Worm (Caenorhabditis elegans) whole organism, L4 larva: ENCODE results near the gene cest-8.

Source experiments
- D1046.2 ChIP-seq: fragments of 200-800 bp; sonication (Bioruptor generic); IDR thresholded peaks from 2 replicates; pipeline ENCODE4 v1.3.6; 2022; ENCODE audit warnings: missing genetic modification characterization, missing compliant biosample characterization
- F44E2.7 ChIP-seq: fragments of 200-800 bp; sonication (Bioruptor generic); IDR thresholded peaks from 2 replicates; pipeline ENCODE4 v2.1.2; 2022; ENCODE audit warnings: missing genetic modification characterization, missing compliant biosample characterization
- R02D3.7 ChIP-seq: fragments of 150-350 bp; sonication (generic microtip); optimal IDR thresholded peaks from 3 replicates; lab custom pipeline; 2014; ENCODE audit warnings: missing biosample characterization, missing genetic modification characterization
- ZK337.2 ChIP-seq: fragments of 200-800 bp; sonication (Bioruptor generic); IDR thresholded peaks from 2 replicates; pipeline ENCODE4 v1.3.6; 2022; ENCODE audit warnings: missing genetic modification reagents, missing genetic modification characterization, missing compliant biosample characterization
- ZK546.5 ChIP-seq, 2 experiments: sonication (generic microtip); optimal IDR thresholded peaks; 2 replicates each; lab custom pipeline; 2017; ENCODE audit warnings: missing biosample characterization in 2 of 2, missing genetic modification characterization in 2 of 2
- ama-1 ChIP-seq: fragments of 150-350 bp; optimal IDR thresholded peaks from 2 replicates; lab custom pipeline; 2014; ENCODE audit warnings: inconsistent platforms, mixed read lengths
- ceh-20 ChIP-seq: fragments of 200-800 bp; sonication (Bioruptor generic); IDR thresholded peaks from 2 replicates; pipeline ENCODE4 v1.3.6; 2022; ENCODE audit warnings: missing genetic modification reagents, missing genetic modification characterization, missing compliant biosample characterization
- ceh-32 ChIP-seq: sonication (generic microtip); optimal IDR thresholded peaks from 2 replicates; lab custom pipeline; 2016; ENCODE audit warnings: mild to moderate bottlenecking, missing genetic modification characterization, missing compliant biosample characterization; ENCODE audit not compliant: poor library complexity
- ceh-62 ChIP-seq: sonication (generic microtip); optimal IDR thresholded peaks from 2 replicates; lab custom pipeline; 2017; ENCODE audit warnings: missing biosample characterization, missing genetic modification characterization
- ceh-82 ChIP-seq: sonication (generic microtip); optimal IDR thresholded peaks from 2 replicates; lab custom pipeline; 2017; ENCODE audit warnings: missing biosample characterization, missing genetic modification characterization
- ces-1 ChIP-seq: fragments of 150-350 bp; sonication (generic microtip); optimal IDR thresholded peaks from 4 replicates; lab custom pipeline; 2014; ENCODE audit warnings: missing biosample characterization, missing genetic modification reagents, missing genetic modification characterization
- cey-2 ChIP-seq: sonication (generic microtip); optimal IDR thresholded peaks from 3 replicates; lab custom pipeline; 2017; ENCODE audit warnings: missing genetic modification characterization, mild to moderate bottlenecking, missing compliant biosample characterization, antibody characterized with exemption, borderline replicate concordance; ENCODE audit not compliant: insufficient read depth
- ctbp-1 ChIP-seq: fragments of 200-800 bp; sonication (Bioruptor generic); IDR thresholded peaks from 2 replicates; pipeline ENCODE4 v1.3.6; 2022; ENCODE audit warnings: missing genetic modification reagents, missing genetic modification characterization, missing compliant biosample characterization
- daf-16 ChIP-seq, 3 experiments: sonication (generic microtip); optimal IDR thresholded peaks; 2 replicates each; lab custom pipeline; 2016 to 2017; ENCODE audit warnings: missing genetic modification characterization in 3 of 3, missing genetic modification reagents in 3 of 3, mild to moderate bottlenecking in 2 of 3, missing compliant biosample characterization in 2 of 3, missing biosample characterization in 1 of 3, moderate library complexity in 1 of 3
- dmd-8 ChIP-seq: fragments of 200-800 bp; sonication (Bioruptor generic); IDR thresholded peaks from 2 replicates; pipeline ENCODE4 v1.3.6; 2022; ENCODE audit warnings: missing genetic modification characterization, missing compliant biosample characterization
- egl-27 ChIP-seq: sonication (generic microtip); optimal IDR thresholded peaks from 3 replicates; lab custom pipeline; 2017; ENCODE audit warnings: missing biosample characterization, missing genetic modification reagents, missing genetic modification characterization
- egl-43 ChIP-seq: fragments of 200-800 bp; sonication (Bioruptor generic); IDR thresholded peaks from 2 replicates; pipeline ENCODE4 v1.3.6; 2022; ENCODE audit warnings: missing genetic modification reagents, missing genetic modification characterization, missing compliant biosample characterization
- fos-1 ChIP-seq: fragments of 150-350 bp; optimal IDR thresholded peaks from 2 replicates; lab custom pipeline; 2014; ENCODE audit warnings: missing biosample characterization, missing genetic modification characterization
- hif-1 ChIP-seq, 2 experiments: sonication (generic microtip); optimal IDR thresholded peaks; 2 replicates each; lab custom pipeline; 2016 to 2017; ENCODE audit warnings: missing compliant biosample characterization in 2 of 2, missing genetic modification characterization in 2 of 2, missing genetic modification reagents in 2 of 2, missing genotype in 2 of 2, mild to moderate bottlenecking in 1 of 2
- hlh-30 ChIP-seq: sonication (generic microtip); optimal IDR thresholded peaks from 2 replicates; lab custom pipeline; 2017; ENCODE audit warnings: antibody characterized with exemption, mild to moderate bottlenecking, missing genetic modification characterization, missing compliant biosample characterization; ENCODE audit not compliant: insufficient read depth
- lin-1 ChIP-seq: fragments of 200-800 bp; sonication (Bioruptor generic); IDR thresholded peaks from 2 replicates; pipeline ENCODE4 v1.3.6; 2022; ENCODE audit warnings: missing genetic modification reagents, missing genetic modification characterization, missing compliant biosample characterization
- lin-13 ChIP-seq: fragments of 150-350 bp; optimal IDR thresholded peaks from 2 replicates; lab custom pipeline; 2014; ENCODE audit warnings: missing biosample characterization, missing genetic modification reagents, missing genetic modification characterization
- lin-15B ChIP-seq: fragments of 150-350 bp; sonication (generic microtip); optimal IDR thresholded peaks from 3 replicates; lab custom pipeline; 2014; ENCODE audit warnings: missing biosample characterization, missing genetic modification characterization
- lin-39 ChIP-seq: fragments of 150-350 bp; optimal IDR thresholded peaks from 2 replicates; lab custom pipeline; 2014; ENCODE audit warnings: missing biosample characterization, missing genetic modification reagents, missing genetic modification characterization
- madf-9 ChIP-seq: fragments of 200-800 bp; sonication (Bioruptor generic); conservative IDR thresholded peaks from 2 replicates; pipeline ENCODE4 v1.3.6; 2022; ENCODE audit warnings: missing genetic modification reagents, missing genetic modification characterization, missing compliant biosample characterization
- mdl-1 ChIP-seq, 2 experiments: fragments of 150-350 bp in 1 of 2; sonication (generic microtip) in 1 of 2; optimal IDR thresholded peaks; 2 replicates each; lab custom pipeline; 2014 to 2017; ENCODE audit warnings: missing biosample characterization in 2 of 2, missing genetic modification characterization in 2 of 2
- mxl-3 ChIP-seq: fragments of 200-800 bp; sonication (Bioruptor generic); optimal IDR thresholded peaks from 2 replicates; lab custom pipeline; 2018; ENCODE audit warnings: mild to moderate bottlenecking, missing genetic modification characterization, missing compliant biosample characterization
- nhr-11 ChIP-seq: fragments of 150-350 bp; optimal IDR thresholded peaks from 2 replicates; lab custom pipeline; 2014; ENCODE audit warnings: missing biosample characterization, missing genetic modification characterization
- nhr-25 ChIP-seq: sonication (generic microtip); optimal IDR thresholded peaks from 2 replicates; lab custom pipeline; 2017; ENCODE audit warnings: missing genetic modification characterization, mild to moderate bottlenecking, missing compliant biosample characterization, antibody characterized with exemption, moderate library complexity, borderline replicate concordance; ENCODE audit not compliant: insufficient read depth
- nhr-28 ChIP-seq: fragments of 150-350 bp; optimal IDR thresholded peaks from 2 replicates; lab custom pipeline; 2014; ENCODE audit warnings: missing biosample characterization, missing genetic modification characterization
- nhr-42 ChIP-seq: fragments of 200-800 bp; sonication (Bioruptor generic); IDR thresholded peaks from 2 replicates; pipeline ENCODE4 v1.3.6; 2022; ENCODE audit warnings: missing genetic modification characterization, missing compliant biosample characterization
- nhr-48 ChIP-seq: sonication (generic microtip); optimal IDR thresholded peaks from 2 replicates; lab custom pipeline; 2016; ENCODE audit warnings: mild to moderate bottlenecking, missing genetic modification characterization, missing compliant biosample characterization
- nhr-6 ChIP-seq: fragments of 150-350 bp; optimal IDR thresholded peaks from 2 replicates; lab custom pipeline; 2014; ENCODE audit warnings: missing biosample characterization, missing genetic modification characterization
- nhr-76 ChIP-seq: fragments of 150-350 bp; optimal IDR thresholded peaks from 2 replicates; lab custom pipeline; 2014; ENCODE audit warnings: missing biosample characterization, missing genetic modification characterization
- nhr-77 ChIP-seq: fragments of 150-350 bp; optimal IDR thresholded peaks from 2 replicates; lab custom pipeline; 2014; ENCODE audit warnings: missing biosample characterization, missing genetic modification characterization
- pha-4 ChIP-seq, 2 experiments: fragments of 150-350 bp in 1 of 2; fragments of 200-800 bp in 1 of 2; sonication (Bioruptor generic) in 1 of 2; IDR thresholded peaks in 1 of 2; optimal IDR thresholded peaks in 1 of 2; 2 replicates each; pipeline versions ENCODE4 v1.3.6 to Lab custom; 2014 to 2022; ENCODE audit warnings: missing genetic modification characterization in 2 of 2, missing genetic modification reagents in 2 of 2, missing biosample characterization in 1 of 2, missing compliant biosample characterization in 1 of 2
- php-3 ChIP-seq: fragments of 200-800 bp; sonication (Bioruptor generic); IDR thresholded peaks from 2 replicates; pipeline ENCODE4 v1.3.6; 2022; ENCODE audit warnings: missing genetic modification reagents, missing genetic modification characterization, missing compliant biosample characterization
- pqm-1 ChIP-seq: sonication (generic microtip); optimal IDR thresholded peaks from 2 replicates; lab custom pipeline; 2017; ENCODE audit warnings: missing biosample characterization, missing genetic modification characterization
- rbr-2 ChIP-seq: sonication (generic microtip); optimal IDR thresholded peaks from 2 replicates; lab custom pipeline; 2016; ENCODE audit warnings: missing genotype, missing genetic modification characterization, missing compliant biosample characterization
- set-16 ChIP-seq: fragments of 200-800 bp; sonication (Bioruptor generic); IDR thresholded peaks from 2 replicates; pipeline ENCODE4 v1.3.6; 2022; ENCODE audit warnings: missing genetic modification reagents, missing genetic modification characterization, missing compliant biosample characterization
- skn-1 ChIP-seq: fragments of 150-350 bp; optimal IDR thresholded peaks from 2 replicates; lab custom pipeline; 2014; ENCODE audit warnings: missing biosample characterization, missing genetic modification characterization
- snpc-1.2 ChIP-seq: fragments of 200-800 bp; sonication (Bioruptor generic); IDR thresholded peaks from 2 replicates; pipeline ENCODE4 v1.3.6; 2022; ENCODE audit warnings: missing genetic modification reagents, missing genetic modification characterization, missing compliant biosample characterization
- snpc-4 ChIP-seq: fragments of 150-350 bp; optimal IDR thresholded peaks from 2 replicates; lab custom pipeline; 2014; ENCODE audit warnings: missing biosample characterization, missing genetic modification characterization
- spr-1 ChIP-seq: sonication (generic microtip); optimal IDR thresholded peaks from 2 replicates; lab custom pipeline; 2016; ENCODE audit warnings: mild to moderate bottlenecking, missing genetic modification characterization, missing compliant biosample characterization
- spr-3 ChIP-seq: fragments of 200-800 bp; sonication (Bioruptor generic); optimal IDR thresholded peaks from 2 replicates; lab custom pipeline; 2018; ENCODE audit warnings: mild to moderate bottlenecking, missing genetic modification characterization, missing compliant biosample characterization
- unc-39 ChIP-seq: sonication (generic microtip); optimal IDR thresholded peaks from 2 replicates; lab custom pipeline; 2017; ENCODE audit warnings: missing biosample characterization, missing genetic modification characterization
- zag-1 ChIP-seq: fragments of 150-350 bp; optimal IDR thresholded peaks from 2 replicates; lab custom pipeline; 2014; ENCODE audit warnings: missing biosample characterization, missing genetic modification characterization
- zfp-2 ChIP-seq: sonication (generic microtip); optimal IDR thresholded peaks from 2 replicates; lab custom pipeline; 2016; ENCODE audit warnings: mild to moderate bottlenecking, missing genetic modification characterization, missing compliant biosample characterization
- zip-11 ChIP-seq: fragments of 200-800 bp; sonication (Bioruptor generic); IDR thresholded peaks from 2 replicates; pipeline ENCODE4 v1.3.6; 2022; ENCODE audit warnings: missing genetic modification characterization, missing compliant biosample characterization

Gene cest-8

DNA sequence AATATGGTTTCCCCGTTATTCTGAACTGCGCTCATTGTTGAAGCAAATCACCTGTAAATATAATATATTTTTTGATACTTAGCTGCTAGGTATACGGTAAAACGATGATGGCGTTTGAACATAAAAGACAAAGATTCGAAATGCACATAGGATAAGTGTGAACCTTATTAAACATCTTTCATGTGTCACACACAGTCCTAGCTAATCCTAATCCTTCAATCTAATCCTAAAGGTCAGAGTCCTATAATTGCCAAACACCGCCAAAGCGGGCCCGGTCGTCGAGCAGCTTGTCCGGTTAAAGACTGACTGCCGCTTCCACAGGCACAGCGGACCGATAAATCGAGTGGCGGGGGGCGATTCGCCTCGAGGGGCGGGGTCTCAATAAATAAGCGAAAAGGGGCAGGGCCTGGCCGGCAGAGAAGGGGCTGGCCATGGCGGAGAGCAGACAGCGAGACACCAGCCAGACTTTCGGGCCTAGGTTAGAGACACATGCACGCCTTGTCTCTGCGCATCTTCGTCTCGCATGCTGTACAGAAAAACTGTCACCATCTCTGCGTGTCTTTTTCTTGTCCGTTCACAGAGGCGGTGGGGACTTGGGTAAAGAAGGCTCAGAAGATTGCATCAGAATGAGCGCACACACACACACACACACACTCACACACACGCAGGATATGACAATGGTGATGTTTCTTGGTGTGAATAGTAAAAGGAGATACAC, 47.7 kb upstream of the cest-8 start, which contains the start of gene F57G12.1 (continued):
- TF ChIP-seq ctbp-1 (peak; percentile 71; the same call in 1 of the 2 replicates), ceh-32 (tag; lab: Kevin White, UChicago) (no peak), ceh-62 (no peak), egl-27 (tag; lab: Kevin White, UChicago) (no peak), snpc-1.2 (GFP tag; lab: Robert Waterston, UW) (no peak), pqm-1 (tag; lab: Kevin White, UChicago) (no peak), nhr-11 (tag; lab: Kevin White, UChicago) (peak; percentile 75), snpc-4 (tag; lab: Kevin White, UChicago) (no peak), F44E2.7 (no peak), zfp-2 (tag; lab: Kevin White, UChicago) (no peak), nhr-6 (peak; percentile 69), skn-1 (no peak), D1046.2 (GFP tag; lab: Robert Waterston, UW) (no peak), ama-1 (lab: Kevin White, UChicago) (peak; percentile 92), zag-1 (tag; lab: Kevin White, UChicago) (peak; percentile 2), lin-39 (tag; lab: Kevin White, UChicago) (no peak), madf-9 (peak; percentile 61; the same call in 1 of the 2 replicates), lin-15B (tag; lab: Kevin White, UChicago) (no peak), nhr-28 (peak; percentile 62), lin-1 (GFP tag; lab: Robert Waterston, UW) (peak; percentile 34; the same call in 1 of the 2 replicates), unc-39 (tag; lab: Kevin White, UChicago) (no peak), R02D3.7 (no peak), nhr-76 (no peak), mxl-3 (GFP tag; lab: Kevin White, UChicago) (peak; percentile 85), cey-2 (tag; lab: Kevin White, UChicago) (no peak), ceh-20 (peak; percentile 62; the same call in 1 of the 2 replicates), zip-11 (GFP tag; lab: Robert Waterston, UW) (no peak), dmd-8 (peak; percentile 25; the same call in 1 of the 2 replicates), nhr-77 (tag; lab: Kevin White, UChicago) (peak; percentile 48), ZK546.5 (tag; optimal IDR thresholded peaks at IDR 0.05; lab: Kevin White, UChicago) (no peak), lin-13 (peak; percentile 60), daf-16 (GFP tag; optimal IDR thresholded peaks at IDR 0.05; lab: Kevin White, UChicago) (peak in 1 of 2 experiments; percentile 8), daf-16 (tag; optimal IDR thresholded peaks at IDR 0.05; lab: Kevin White, UChicago) (peak; percentile 10), set-16 (GFP tag; lab: Robert Waterston, UW) (peak; percentile 98), rbr-2 (tag; lab: Kevin White, UChicago) (peak; percentile 56), spr-3 (peak; percentile 61), hlh-30 (tag; lab: Kevin White, UChicago) (peak; percentile 85), hif-1 (tag; optimal IDR thresholded peaks at IDR 0.05; lab: Kevin White, UChicago) (peak in 1 of 2 experiments; percentile 83), nhr-42 (no peak), ces-1 (no peak), spr-1 (tag; lab: Kevin White, UChicago) (no peak), nhr-25 (peak; percentile 86), ZK337.2 (GFP tag; lab: Robert Waterston, UW) (no peak), fos-1 (tag; lab: Kevin White, UChicago) (no peak), ceh-82 (tag; lab: Kevin White, UChicago) (no peak), php-3 (GFP tag; lab: Robert Waterston, UW) (0 out of 2 replicates have a peak, but pooled peaks have one; percentile 54), pha-4 (GFP tag; IDR thresholded peaks at IDR 0.05; lab: Robert Waterston, UW) (no peak), pha-4 (tag; optimal IDR thresholded peaks at IDR 0.05; lab: Kevin White, UChicago) (no peak), mdl-1 (tag; optimal IDR thresholded peaks at IDR 0.05; lab: Kevin White, UChicago) (peak; percentile 70 to 87), nhr-48 (tag; lab: Kevin White, UChicago) (peak; percentile 52), egl-43 (peak; percentile 87)
